Fruit fly (Drosophila melanogaster): Measurements from ENCODE around the gene CG43844.

- TF ChIP-seq CG4496 (GFP tag; IDR thresholded peaks at IDR 0.05) (no peak), Pif1B (GFP tag; optimal IDR thresholded peaks at IDR 0.05) (no peak), gl (tag; optimal IDR thresholded peaks at IDR 0.05) (no peak), CG15710 (tag; optimal IDR thresholded peaks at IDR 0.05) (no peak), Ets98B (GFP tag; IDR thresholded peaks at IDR 0.05) (no peak), Snoo (tag; optimal IDR thresholded peaks at IDR 0.05) (no peak)
Measured at dm6 chr3R:21888696-21889602, at the start of gene CG43844.
